Fruit fly (Drosophila melanogaster) whole organism, wandering third instar larva: ENCODE measurements around the gene CG12115.

Source experiments
- Hr83 ChIP-seq: fragments of 200-300 bp; sonication (Bioruptor generic); optimal IDR thresholded peaks from 2 replicates; lab custom pipeline; 2016; ENCODE audit warnings: missing biosample characterization, mild to moderate bottlenecking, missing genetic modification characterization, moderate library complexity; ENCODE audit not compliant: poor library complexity, severe bottlenecking
- OdsH ChIP-seq: fragments of 200-800 bp; sonication (Bioruptor generic); optimal IDR thresholded peaks from 2 replicates; lab custom pipeline; 2016; ENCODE audit warnings: missing biosample characterization, mild to moderate bottlenecking, missing genetic modification characterization
- foxo ChIP-seq, 2 experiments: fragments of 200-800 bp; sonication (Bioruptor generic); optimal IDR thresholded peaks; 2 replicates in 1 of 2; 3 replicates in 1 of 2; lab custom pipeline; 2016 to 2017; ENCODE audit warnings: missing biosample characterization in 2 of 2, missing genetic modification characterization in 2 of 2
- h ChIP-seq: fragments of 200-800 bp; sonication (Bioruptor generic); optimal IDR thresholded peaks from 3 replicates; lab custom pipeline; 2016; ENCODE audit warnings: missing biosample characterization, mild to moderate bottlenecking, missing genetic modification characterization
- lola ChIP-seq: fragments of >200 bp; optimal IDR thresholded peaks from 2 replicates; lab custom pipeline; 2017; ENCODE audit warnings: missing biosample characterization, missing genetic modification characterization
- tai ChIP-seq: sonication (Bioruptor generic); optimal IDR thresholded peaks from 2 replicates; lab custom pipeline; 2016; ENCODE audit warnings: missing biosample characterization, missing genetic modification characterization
- usp ChIP-seq: fragments of >200 bp; optimal IDR thresholded peaks from 2 replicates; lab custom pipeline; 2017; ENCODE audit warnings: missing biosample characterization, missing genetic modification characterization

dm6 chrX:9201866-9202681, 11.7 kb upstream of the CG12115 start:
- TF ChIP-seq foxo (GFP tag; optimal IDR thresholded peaks at IDR 0.05; lab: Kevin White, UChicago) (peak in 1 of 2 experiments; percentile 5), h (GFP tag; lab: Kevin White, UChicago) (peak; percentile 14), Hr83 (GFP tag; lab: Kevin White, UChicago) (no peak), OdsH (GFP tag; lab: Kevin White, UChicago) (no peak), usp (GFP tag; lab: Kevin White, UChicago) (no peak), tai (no peak), lola (GFP tag; lab: Kevin White, UChicago) (no peak)
